Worm (Caenorhabditis elegans) whole organism, mixed stage, embryonic: ENCODE measurements around the gene Y69H2.3.

Experiments used
- M03D4.4 ChIP-seq: sonication (generic microtip); optimal IDR thresholded peaks from 2 replicates; lab custom pipeline; 2017; ENCODE audit warnings: mild to moderate bottlenecking, missing genetic modification characterization, missing compliant biosample characterization
- bed-3 ChIP-seq: fragments of 200-800 bp; sonication (Bioruptor generic); optimal IDR thresholded peaks from 3 replicates; lab custom pipeline; 2018; ENCODE audit warnings: mild to moderate bottlenecking, missing genetic modification characterization, moderate library complexity, missing compliant biosample characterization
- blmp-1 ChIP-seq: fragments of 150-350 bp; optimal IDR thresholded peaks from 2 replicates; lab custom pipeline; 2014; ENCODE audit warnings: missing biosample characterization, missing genetic modification characterization
- ceh-39 ChIP-seq: fragments of 150-350 bp; optimal IDR thresholded peaks from 2 replicates; lab custom pipeline; 2014; ENCODE audit warnings: missing biosample characterization, missing genetic modification characterization
- ceh-43 ChIP-seq: fragments of 200-800 bp; sonication (Bioruptor generic); optimal IDR thresholded peaks from 2 replicates; lab custom pipeline; 2018; ENCODE audit warnings: mild to moderate bottlenecking, missing genetic modification characterization, moderate library complexity, missing compliant biosample characterization
- ceh-83 ChIP-seq: fragments of 200-800 bp; sonication (Bioruptor generic); optimal IDR thresholded peaks from 2 replicates; lab custom pipeline; 2018; ENCODE audit warnings: mild to moderate bottlenecking, missing genetic modification characterization, missing compliant biosample characterization
- ces-1 ChIP-seq: fragments of 150-350 bp; optimal IDR thresholded peaks from 2 replicates; lab custom pipeline; 2014; ENCODE audit warnings: missing biosample characterization, missing genetic modification reagents, missing genetic modification characterization
- cnd-1 ChIP-seq: fragments of 200-800 bp; sonication (Bioruptor generic); optimal IDR thresholded peaks from 2 replicates; lab custom pipeline; 2018; ENCODE audit warnings: mild to moderate bottlenecking, missing genetic modification characterization, missing compliant biosample characterization
- drap-1 ChIP-seq: fragments of 200-800 bp; sonication (Bioruptor generic); optimal IDR thresholded peaks from 3 replicates; lab custom pipeline; 2018; ENCODE audit warnings: mild to moderate bottlenecking, missing genetic modification characterization, missing compliant biosample characterization
- elt-1 ChIP-seq: sonication (generic microtip); optimal IDR thresholded peaks from 2 replicates; lab custom pipeline; 2017; ENCODE audit warnings: missing genetic modification characterization, mild to moderate bottlenecking, missing compliant biosample characterization, antibody characterized with exemption, moderate library complexity, borderline replicate concordance; ENCODE audit not compliant: insufficient read depth
- elt-3 ChIP-seq: fragments of 150-350 bp; optimal IDR thresholded peaks from 2 replicates; lab custom pipeline; 2014; ENCODE audit warnings: missing biosample characterization, missing genetic modification characterization
- flh-1 ChIP-seq: fragments of 200-800 bp; sonication (Bioruptor generic); optimal IDR thresholded peaks from 2 replicates; lab custom pipeline; 2018; ENCODE audit warnings: mild to moderate bottlenecking, missing genetic modification characterization, moderate library complexity, missing compliant biosample characterization
- ham-2 ChIP-seq: fragments of 200-800 bp; sonication (Bioruptor generic); optimal IDR thresholded peaks from 2 replicates; lab custom pipeline; 2018; ENCODE audit warnings: mild to moderate bottlenecking, missing genetic modification characterization, missing compliant biosample characterization
- hlh-1 ChIP-seq: fragments of 150-350 bp; optimal IDR thresholded peaks from 2 replicates; lab custom pipeline; 2014; ENCODE audit warnings: missing biosample characterization, missing genetic modification reagents, missing genetic modification characterization
- lin-13 ChIP-seq: fragments of 150-350 bp; optimal IDR thresholded peaks from 2 replicates; lab custom pipeline; 2014; ENCODE audit warnings: missing biosample characterization, missing genetic modification characterization
- lin-32 ChIP-seq: fragments of 200-800 bp; sonication (Bioruptor generic); optimal IDR thresholded peaks from 2 replicates; lab custom pipeline; 2018; ENCODE audit warnings: mild to moderate bottlenecking, missing genetic modification characterization, missing compliant biosample characterization
- lsy-2 ChIP-seq: fragments of 150-350 bp; optimal IDR thresholded peaks from 2 replicates; lab custom pipeline; 2014; ENCODE audit warnings: missing biosample characterization, missing genetic modification characterization
- nhr-12 ChIP-seq: fragments of 150-350 bp; optimal IDR thresholded peaks from 2 replicates; lab custom pipeline; 2014; ENCODE audit warnings: missing biosample characterization, missing genetic modification characterization
- nhr-237 ChIP-seq: fragments of 150-350 bp; optimal IDR thresholded peaks from 2 replicates; lab custom pipeline; 2014; ENCODE audit warnings: missing biosample characterization, missing genetic modification characterization
- nhr-28 ChIP-seq: fragments of 150-350 bp; optimal IDR thresholded peaks from 2 replicates; lab custom pipeline; 2014; ENCODE audit warnings: missing biosample characterization, missing genetic modification characterization
- nhr-76 ChIP-seq: sonication (generic microtip); optimal IDR thresholded peaks from 2 replicates; lab custom pipeline; 2017; ENCODE audit warnings: missing biosample characterization, missing genetic modification characterization
- snpc-4 ChIP-seq: fragments of 150-350 bp; optimal IDR thresholded peaks from 2 replicates; lab custom pipeline; 2014; ENCODE audit warnings: missing biosample characterization, missing genetic modification characterization
- sptf-1 ChIP-seq: sonication (generic microtip); optimal IDR thresholded peaks from 2 replicates; lab custom pipeline; 2017; ENCODE audit warnings: mild to moderate bottlenecking, missing genetic modification characterization, moderate library complexity, missing compliant biosample characterization
- tbx-8 ChIP-seq: fragments of 200-800 bp; sonication (Bioruptor generic); optimal IDR thresholded peaks from 2 replicates; lab custom pipeline; 2018; ENCODE audit warnings: mild to moderate bottlenecking, missing genetic modification characterization, moderate library complexity, missing compliant biosample characterization
- unc-120 ChIP-seq: sonication (generic microtip); optimal IDR thresholded peaks from 2 replicates; lab custom pipeline; 2017; ENCODE audit warnings: missing genetic modification characterization, missing compliant biosample characterization; ENCODE audit not compliant: poor library complexity, severe bottlenecking
- unc-39 ChIP-seq: fragments of 150-350 bp; optimal IDR thresholded peaks from 2 replicates; lab custom pipeline; 2014; ENCODE audit warnings: missing biosample characterization, missing genetic modification characterization
- zip-8 ChIP-seq: fragments of 150-350 bp; optimal IDR thresholded peaks from 2 replicates; lab custom pipeline; 2014; ENCODE audit warnings: missing biosample characterization, missing genetic modification characterization
- ztf-11 ChIP-seq: fragments of 150-350 bp; optimal IDR thresholded peaks from 2 replicates; lab custom pipeline; 2014; ENCODE audit warnings: missing biosample characterization, missing genetic modification characterization

The Y69H2.3 gene

DNA sequence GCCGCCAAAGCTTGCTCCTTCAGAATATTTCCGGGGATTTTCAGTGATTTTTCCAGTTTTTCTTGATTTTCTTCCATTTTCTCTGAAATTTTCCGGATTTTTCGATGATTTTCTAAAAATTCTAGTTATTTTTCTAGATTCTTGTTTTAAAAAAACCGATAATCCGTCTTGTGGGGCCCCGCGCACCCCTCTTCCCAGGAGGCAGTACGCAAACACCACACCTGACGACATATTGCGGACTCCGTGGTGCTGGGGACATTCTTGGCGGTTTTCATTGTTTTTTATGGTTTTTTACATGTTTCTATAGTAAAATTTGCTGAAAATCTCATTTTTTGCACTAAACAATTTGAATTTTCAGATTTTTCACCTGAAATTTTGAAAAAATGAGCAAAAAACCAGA lies 25.8 kb upstream of the Y69H2.3 start, which contains the start of the genes ubc-19 and Y69H2.7:
TSS of gene ubc-19 (minus strand) at position 82 of the 400 bp plus-strand sequence.
TSS of gene Y69H2.7 (plus strand) at position 309 of the 400 bp plus-strand sequence.
- no peak for TF ChIP-seq nhr-12 (tag; lab: Kevin White, UChicago)
- TF ChIP-seq lin-13 (tag; lab: Kevin White, UChicago) = peak; percentile 4
- TF ChIP-seq ham-2 (GFP tag; lab: Kevin White, UChicago) = no peak
- TF ChIP-seq bed-3 (GFP tag; lab: Kevin White, UChicago) = no peak
- TF ChIP-seq sptf-1 (tag; lab: Kevin White, UChicago) = peak; percentile 35
- TF ChIP-seq ztf-11 (tag; lab: Kevin White, UChicago) = no peak
- TF ChIP-seq lsy-2 = peak; percentile 23
- TF ChIP-seq ceh-39 (tag; lab: Kevin White, UChicago) = peak; percentile 79

DNA sequence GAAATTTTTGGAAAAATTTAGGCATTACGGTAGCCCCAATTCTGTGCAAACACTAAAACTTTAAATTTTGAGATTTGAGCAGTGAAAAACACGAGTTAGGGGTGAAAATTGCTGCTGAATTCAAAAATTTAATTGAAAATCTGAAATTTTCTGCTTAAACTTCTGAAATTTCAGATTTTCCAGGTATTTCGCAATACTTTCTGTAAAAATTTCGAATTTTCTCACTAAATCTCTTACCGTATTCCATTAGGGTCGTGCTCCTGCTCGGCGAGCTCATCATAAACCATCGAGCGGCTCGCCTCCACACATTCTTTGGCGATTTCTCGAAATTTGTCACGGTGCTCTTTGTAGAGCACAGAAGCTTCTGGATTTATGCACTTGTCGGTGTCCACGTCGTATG lies 23.4 kb upstream of the Y69H2.3 start:
- no peak for TF ChIP-seq ceh-39 (tag; lab: Kevin White, UChicago)

DNA sequence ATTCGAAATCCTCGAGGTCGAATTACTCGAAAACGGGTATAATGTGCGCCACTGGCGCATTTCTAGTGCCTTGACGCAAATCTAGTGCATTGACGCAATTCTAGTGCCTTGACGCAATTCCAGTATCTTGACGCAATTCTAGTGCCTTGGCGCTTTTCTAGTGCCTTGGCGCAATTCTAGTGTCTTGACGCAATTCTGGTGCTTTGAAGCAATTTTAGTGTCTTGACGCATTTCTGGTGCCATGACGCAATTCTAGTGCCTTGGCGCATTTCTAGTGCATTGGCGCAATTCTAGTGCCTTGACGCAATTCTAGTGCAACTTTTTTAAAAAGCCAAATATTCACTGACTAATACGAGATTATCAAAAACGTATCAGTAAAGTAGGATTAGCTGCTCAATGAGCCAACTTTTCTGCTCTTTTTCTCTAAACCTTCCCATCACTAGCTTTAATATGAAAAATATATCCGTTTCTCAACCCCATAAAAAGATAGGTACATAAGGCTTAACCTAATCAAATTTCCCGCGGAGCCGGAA lies 20.6 kb upstream of the Y69H2.3 start, which contains the start of gene Y69H2.17:
TSS of gene Y69H2.17 (plus strand) at position 483 of the 533 bp plus-strand sequence.
- TF ChIP-seq ces-1 (GFP tag; lab: Kevin White, UChicago) (peak; percentile 28), unc-120 (tag; lab: Kevin White, UChicago) (no peak)
- TF ChIP-seq, all 35 proteins: peak for 1

DNA sequence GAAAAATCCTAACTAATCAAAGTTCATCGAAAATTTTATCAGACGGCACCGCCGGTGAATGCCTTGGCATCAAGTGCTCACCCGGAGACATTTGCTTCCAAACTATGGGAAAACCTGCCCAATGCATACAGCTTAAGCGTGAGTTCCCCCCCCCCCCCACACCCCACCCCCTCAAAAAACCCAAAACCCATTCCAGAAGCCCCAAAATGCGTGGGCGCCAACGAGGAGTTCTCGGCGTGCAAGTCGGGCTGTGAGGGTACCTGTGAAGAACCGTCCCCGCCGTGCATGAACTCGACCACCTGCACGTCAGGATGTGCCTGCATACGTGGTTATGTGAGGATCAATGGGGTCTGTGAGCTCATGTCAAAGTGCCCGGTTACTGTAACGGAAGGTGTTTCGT lies 10.4 kb upstream of the Y69H2.3 start:
- TF ChIP-seq nhr-28 (tag; lab: Kevin White, UChicago) (no peak), drap-1 (peak; percentile 52)

DNA sequence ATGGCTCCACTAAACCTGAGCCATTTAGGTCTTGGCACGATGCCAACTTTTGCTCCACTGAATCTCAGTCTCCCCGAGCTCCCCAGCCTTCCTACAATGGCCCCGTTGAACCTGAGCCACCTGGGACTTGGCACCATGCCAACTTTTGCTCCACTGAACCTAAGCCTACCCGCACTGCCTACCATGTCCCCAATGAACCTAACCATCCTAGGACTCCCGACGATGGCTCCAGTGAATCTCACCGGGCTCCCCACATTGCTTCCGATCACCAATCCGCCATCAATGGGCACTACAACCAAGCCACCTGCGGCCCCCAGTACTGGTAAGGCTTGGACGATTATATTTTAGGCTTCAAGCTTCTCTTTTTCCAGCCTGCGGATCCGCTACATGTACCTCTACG lies 7.9 kb upstream of the Y69H2.3 start:
- TF ChIP-seq unc-120 (tag; lab: Kevin White, UChicago) (no peak), elt-3 (no peak), nhr-237 (tag; lab: Kevin White, UChicago) (no peak), M03D4.4 (no peak), ceh-83 (GFP tag; lab: Kevin White, UChicago) (no peak), ztf-11 (tag; lab: Kevin White, UChicago) (no peak), nhr-12 (tag; lab: Kevin White, UChicago) (no peak), drap-1 (no peak), ham-2 (GFP tag; lab: Kevin White, UChicago) (no peak), elt-1 (tag; lab: Kevin White, UChicago) (no peak), snpc-4 (tag; lab: Kevin White, UChicago) (no peak), nhr-28 (tag; lab: Kevin White, UChicago) (no peak), ceh-43 (GFP tag; lab: Kevin White, UChicago) (no peak), lin-32 (GFP tag; lab: Kevin White, UChicago) (no peak), unc-39 (tag; lab: Kevin White, UChicago) (no peak), cnd-1 (tag; lab: Kevin White, UChicago) (no peak), sptf-1 (tag; lab: Kevin White, UChicago) (no peak)

DNA sequence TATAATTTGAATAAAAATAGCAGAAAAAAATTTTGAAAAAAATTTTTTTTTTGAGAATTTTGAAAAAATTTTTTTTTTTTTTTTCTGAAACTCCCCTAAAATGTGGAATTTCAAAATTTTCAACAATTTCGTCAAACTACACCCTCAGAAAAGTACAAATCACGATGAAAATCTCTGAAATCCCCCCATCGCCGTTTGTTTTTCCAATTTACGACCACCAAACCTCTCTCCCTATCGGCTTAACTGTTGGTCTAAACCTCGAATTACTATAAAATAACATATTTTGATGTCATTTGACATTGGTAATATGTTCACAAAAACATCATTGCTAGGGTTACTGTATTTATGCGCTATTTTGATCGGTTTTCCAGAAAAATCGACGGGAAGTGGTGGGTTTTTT lies 6.1 kb upstream of the Y69H2.3 start, which contains the start of gene Y69H2.10:
TSS of gene Y69H2.10 (plus strand) at position 301 of the 400 bp plus-strand sequence.
- TF ChIP-seq bed-3 (GFP tag; lab: Kevin White, UChicago) = no peak
- TF ChIP-seq unc-39 (tag; lab: Kevin White, UChicago) = no peak
- TF ChIP-seq lsy-2 = no peak
- no peak for TF ChIP-seq elt-1 (tag; lab: Kevin White, UChicago)
- no peak for TF ChIP-seq ztf-11 (tag; lab: Kevin White, UChicago)
- TF ChIP-seq lin-32 (GFP tag; lab: Kevin White, UChicago) = no peak
- no peak for TF ChIP-seq blmp-1 (tag; lab: Kevin White, UChicago)
- TF ChIP-seq nhr-28 (tag; lab: Kevin White, UChicago) = no peak
- TF ChIP-seq snpc-4 (tag; lab: Kevin White, UChicago) = no peak
- TF ChIP-seq hlh-1 = no peak
- TF ChIP-seq unc-120 (tag; lab: Kevin White, UChicago) = no peak
- TF ChIP-seq nhr-76 (tag; lab: Kevin White, UChicago) = no peak
- TF ChIP-seq M03D4.4 = no peak
- no peak for TF ChIP-seq flh-1
- no peak for TF ChIP-seq ceh-43 (GFP tag; lab: Kevin White, UChicago)
- no peak for TF ChIP-seq tbx-8 (GFP tag; lab: Kevin White, UChicago)
- no peak for TF ChIP-seq sptf-1 (tag; lab: Kevin White, UChicago)
- TF ChIP-seq elt-3 = no peak
- no peak for TF ChIP-seq zip-8 (tag; lab: Kevin White, UChicago)
- TF ChIP-seq ceh-39 (tag; lab: Kevin White, UChicago) = no peak
